Worm (Caenorhabditis elegans) whole organism, L3 larva: ENCODE results near the gene D1054.10.

Experiments used
- R02D3.7 ChIP-seq: fragments of 150-350 bp; optimal IDR thresholded peaks from 2 replicates; lab custom pipeline; 2014; ENCODE audit warnings: missing biosample characterization, missing genetic modification characterization
- aly-2 ChIP-seq: fragments of 150-350 bp; optimal IDR thresholded peaks from 2 replicates; lab custom pipeline; 2014; ENCODE audit warnings: missing biosample characterization, missing genetic modification characterization
- ceh-16 ChIP-seq: sonication (generic microtip); optimal IDR thresholded peaks from 2 replicates; lab custom pipeline; 2017; ENCODE audit warnings: missing biosample characterization, missing genetic modification characterization
- ceh-28 ChIP-seq: fragments of 150-350 bp; optimal IDR thresholded peaks from 2 replicates; lab custom pipeline; 2014; ENCODE audit warnings: missing biosample characterization, missing genetic modification reagents, missing genetic modification characterization
- ceh-82 ChIP-seq: fragments of 150-350 bp; optimal IDR thresholded peaks from 2 replicates; lab custom pipeline; 2014; ENCODE audit warnings: missing biosample characterization, missing genetic modification characterization
- daf-12 ChIP-seq: fragments of 150-350 bp; optimal IDR thresholded peaks from 2 replicates; lab custom pipeline; 2014; ENCODE audit warnings: missing biosample characterization, missing genetic modification reagents, missing genetic modification characterization
- egl-27 ChIP-seq: sonication (generic microtip); optimal IDR thresholded peaks from 4 replicates; lab custom pipeline; 2017; ENCODE audit warnings: missing biosample characterization, missing genetic modification reagents, missing genetic modification characterization
- egl-5 ChIP-seq: fragments of 150-350 bp; optimal IDR thresholded peaks from 2 replicates; lab custom pipeline; 2017; ENCODE audit warnings: missing biosample characterization, missing genetic modification reagents, missing genetic modification characterization, inconsistent platforms
- elt-1 ChIP-seq: fragments of 150-350 bp; optimal IDR thresholded peaks from 2 replicates; lab custom pipeline; 2014; ENCODE audit warnings: missing biosample characterization, missing genetic modification characterization
- elt-2 ChIP-seq: sonication (generic microtip); optimal IDR thresholded peaks from 2 replicates; lab custom pipeline; 2016; ENCODE audit warnings: missing genetic modification reagents, mild to moderate bottlenecking, missing genetic modification characterization, missing compliant biosample characterization
- eor-1 ChIP-seq, 2 experiments: fragments of 150-350 bp; optimal IDR thresholded peaks; 2 replicates each; lab custom pipeline; 2014 to 2018; ENCODE audit warnings: missing biosample characterization in 2 of 2, missing genetic modification characterization in 2 of 2
- fkh-10 ChIP-seq: sonication (generic microtip); optimal IDR thresholded peaks from 2 replicates; lab custom pipeline; 2017; ENCODE audit warnings: missing biosample characterization, missing genetic modification reagents, missing genetic modification characterization
- fkh-2 ChIP-seq: fragments of 150-350 bp; optimal IDR thresholded peaks from 2 replicates; lab custom pipeline; 2014; ENCODE audit warnings: missing biosample characterization, missing genetic modification reagents, missing genetic modification characterization
- hmg-11 ChIP-seq: sonication (generic microtip); optimal IDR thresholded peaks from 2 replicates; lab custom pipeline; 2016; ENCODE audit warnings: missing genetic modification characterization, missing compliant biosample characterization
- jun-1 ChIP-seq: fragments of 150-350 bp; optimal IDR thresholded peaks from 2 replicates; lab custom pipeline; 2014; ENCODE audit warnings: missing biosample characterization, missing genetic modification reagents, missing genetic modification characterization
- lin-15B ChIP-seq: fragments of 150-350 bp; optimal IDR thresholded peaks from 2 replicates; lab custom pipeline; 2014; ENCODE audit warnings: missing biosample characterization, missing genetic modification characterization
- lin-39 ChIP-seq: fragments of 150-350 bp; optimal IDR thresholded peaks from 2 replicates; lab custom pipeline; 2018; ENCODE audit warnings: missing biosample characterization, missing genetic modification reagents, missing genetic modification characterization
- lsy-12 ChIP-seq: sonication (generic microtip); optimal IDR thresholded peaks from 2 replicates; lab custom pipeline; 2016; ENCODE audit warnings: mild to moderate bottlenecking, missing genetic modification characterization, missing compliant biosample characterization
- mdl-1 ChIP-seq: fragments of 150-350 bp; optimal IDR thresholded peaks from 2 replicates; lab custom pipeline; 2014; ENCODE audit warnings: missing biosample characterization, missing genetic modification characterization
- mml-1 ChIP-seq: fragments of 150-350 bp; sonication (generic microtip); optimal IDR thresholded peaks from 3 replicates; lab custom pipeline; 2014; ENCODE audit warnings: missing biosample characterization, missing genetic modification characterization
- nfya-1 ChIP-seq: sonication (generic microtip); optimal IDR thresholded peaks from 2 replicates; lab custom pipeline; 2017; ENCODE audit warnings: missing genetic modification characterization, mild to moderate bottlenecking, missing compliant biosample characterization, antibody characterized with exemption, moderate library complexity; ENCODE audit not compliant: insufficient read depth
- nhr-11 ChIP-seq: fragments of 150-350 bp; optimal IDR thresholded peaks from 2 replicates; lab custom pipeline; 2014; ENCODE audit warnings: missing biosample characterization, missing genetic modification characterization
- nhr-23 ChIP-seq: fragments of 150-350 bp; optimal IDR thresholded peaks from 2 replicates; lab custom pipeline; 2014; ENCODE audit warnings: missing biosample characterization, missing genetic modification reagents, missing genetic modification characterization
- nhr-237 ChIP-seq: fragments of 150-350 bp; optimal IDR thresholded peaks from 2 replicates; lab custom pipeline; 2014; ENCODE audit warnings: missing biosample characterization, missing genetic modification characterization
- nhr-25 ChIP-seq: sonication (generic microtip); optimal IDR thresholded peaks from 2 replicates; lab custom pipeline; 2017; ENCODE audit warnings: missing biosample characterization, missing genetic modification characterization
- nhr-28 ChIP-seq: fragments of 150-350 bp; optimal IDR thresholded peaks from 2 replicates; lab custom pipeline; 2014; ENCODE audit warnings: missing biosample characterization, missing genetic modification characterization
- nhr-43 ChIP-seq: sonication (generic microtip); optimal IDR thresholded peaks from 2 replicates; lab custom pipeline; 2016; ENCODE audit warnings: mild to moderate bottlenecking, missing genetic modification characterization, missing compliant biosample characterization; ENCODE audit not compliant: poor library complexity, severe bottlenecking
- nhr-67 ChIP-seq: fragments of 150-350 bp; optimal IDR thresholded peaks from 2 replicates; lab custom pipeline; 2014; ENCODE audit warnings: missing biosample characterization, missing genetic modification characterization
- nhr-76 ChIP-seq: fragments of 150-350 bp; sonication (generic microtip); optimal IDR thresholded peaks from 5 replicates; lab custom pipeline; 2014; ENCODE audit warnings: missing biosample characterization, missing genetic modification characterization
- nhr-77 ChIP-seq: fragments of 150-350 bp; optimal IDR thresholded peaks from 2 replicates; lab custom pipeline; 2014; ENCODE audit warnings: missing biosample characterization, missing genetic modification characterization
- pha-4 ChIP-seq: fragments of 150-350 bp; optimal IDR thresholded peaks from 2 replicates; lab custom pipeline; 2014; ENCODE audit warnings: missing biosample characterization, missing genetic modification reagents, missing genetic modification characterization
- pqm-1 ChIP-seq: fragments of 150-350 bp; optimal IDR thresholded peaks from 2 replicates; lab custom pipeline; 2017; ENCODE audit warnings: missing biosample characterization, missing genetic modification characterization, inconsistent platforms
- sea-2 ChIP-seq: fragments of 150-350 bp; sonication (generic microtip); optimal IDR thresholded peaks from 4 replicates; lab custom pipeline; 2014; ENCODE audit warnings: missing biosample characterization, missing genetic modification reagents, missing genetic modification characterization
- skn-1 ChIP-seq: fragments of 150-350 bp; optimal IDR thresholded peaks from 2 replicates; lab custom pipeline; 2014; ENCODE audit warnings: missing biosample characterization, missing genetic modification characterization
- snpc-4 ChIP-seq: fragments of 150-350 bp; optimal IDR thresholded peaks from 2 replicates; lab custom pipeline; 2014; ENCODE audit warnings: missing biosample characterization, missing genetic modification characterization
- tbx-2 ChIP-seq: sonication (generic microtip); optimal IDR thresholded peaks from 2 replicates; lab custom pipeline; 2016; ENCODE audit warnings: mild to moderate bottlenecking, missing genetic modification characterization, missing compliant biosample characterization
- unc-39 ChIP-seq: sonication (generic microtip); optimal IDR thresholded peaks from 4 replicates; lab custom pipeline; 2017; ENCODE audit warnings: missing biosample characterization, missing genetic modification characterization
- unc-62 ChIP-seq: fragments of 150-350 bp; sonication (generic microtip); optimal IDR thresholded peaks from 4 replicates; lab custom pipeline; 2014; ENCODE audit warnings: missing biosample characterization, missing genetic modification reagents, missing genetic modification characterization
- zag-1 ChIP-seq: fragments of 150-350 bp; optimal IDR thresholded peaks from 2 replicates; lab custom pipeline; 2014; ENCODE audit warnings: missing biosample characterization, missing genetic modification characterization
- ztf-11 ChIP-seq: fragments of 150-350 bp; optimal IDR thresholded peaks from 2 replicates; lab custom pipeline; 2014; ENCODE audit warnings: missing biosample characterization, missing genetic modification characterization
- ztf-4 ChIP-seq: fragments of 150-350 bp; optimal IDR thresholded peaks from 2 replicates; lab custom pipeline; 2014; ENCODE audit warnings: missing biosample characterization, missing genetic modification characterization

D1054.10 gene

ce11 chrV:10764066-10764465 is 28.6 kb downstream of the D1054.10 start, which contains the start of gene ocr-1:
Gene ocr-1 (plus strand): TSS chrV:10764366.
- TF ChIP-seq aly-2 (no peak), zag-1 (tag; lab: Kevin White, UChicago) (no peak), snpc-4 (tag; lab: Kevin White, UChicago) (no peak), nfya-1 (no peak), nhr-237 (no peak), ztf-11 (tag; lab: Kevin White, UChicago) (no peak), pha-4 (no peak), unc-62 (GFP tag; lab: Kevin White, UChicago) (no peak), skn-1 (tag; lab: Kevin White, UChicago) (no peak), nhr-67 (tag; lab: Kevin White, UChicago) (no peak), nhr-23 (tag; lab: Kevin White, UChicago) (no peak)

- TF ChIP-seq pha-4 (no peak), zag-1 (tag; lab: Kevin White, UChicago) (no peak), skn-1 (tag; lab: Kevin White, UChicago) (no peak), unc-39 (tag; lab: Kevin White, UChicago) (no peak), lin-39 (no peak), nhr-11 (tag; lab: Kevin White, UChicago) (no peak), lsy-12 (tag; lab: Kevin White, UChicago) (no peak), ceh-82 (tag; lab: Kevin White, UChicago) (no peak), aly-2 (no peak), elt-1 (tag; lab: Kevin White, UChicago) (no peak), fkh-2 (no peak), nhr-67 (tag; lab: Kevin White, UChicago) (no peak), nhr-23 (tag; lab: Kevin White, UChicago) (no peak), elt-2 (tag; lab: Kevin White, UChicago) (no peak)
- TF ChIP-seq, all 47 proteins: peak for 0
These were observed 30.0 kb downstream of the D1054.10 start, which contains the start of gene sre-6 for ce11 chrV:10762695-10763094. Gene sre-6 (minus strand): TSS chrV:10762795.

- TF ChIP-seq ztf-11 (tag; lab: Kevin White, UChicago) (no peak), mml-1 (tag; lab: Kevin White, UChicago) (no peak), lsy-12 (tag; lab: Kevin White, UChicago) (no peak), mdl-1 (no peak), lin-39 (no peak), elt-1 (tag; lab: Kevin White, UChicago) (no peak), ceh-82 (tag; lab: Kevin White, UChicago) (no peak), pqm-1 (tag; lab: Kevin White, UChicago) (no peak), fkh-10 (GFP tag; lab: Kevin White, UChicago) (no peak), daf-12 (tag; lab: Kevin White, UChicago) (no peak), ceh-28 (tag; lab: Kevin White, UChicago) (no peak), ztf-4 (tag; lab: Kevin White, UChicago) (no peak), R02D3.7 (tag; lab: Kevin White, UChicago) (no peak)
These were observed 31.8 kb downstream of the D1054.10 start for ce11 chrV:10760839-10761238.

- TF ChIP-seq jun-1 (no peak), zag-1 (tag; lab: Kevin White, UChicago) (no peak), nhr-67 (tag; lab: Kevin White, UChicago) (no peak), sea-2 (no peak), nhr-43 (tag; lab: Kevin White, UChicago) (no peak), tbx-2 (no peak), skn-1 (tag; lab: Kevin White, UChicago) (no peak), eor-1 (tag; optimal IDR thresholded peaks at IDR 0.05; lab: Kevin White, UChicago) (no peak), lin-15B (tag; lab: Kevin White, UChicago) (no peak), ztf-11 (tag; lab: Kevin White, UChicago) (no peak), elt-1 (tag; lab: Kevin White, UChicago) (no peak), nhr-77 (tag; lab: Kevin White, UChicago) (no peak), unc-62 (GFP tag; lab: Kevin White, UChicago) (no peak)
These were observed 34.0 kb downstream of the D1054.10 start, which contains the start of gene F28H7.8 for ce11 chrV:10758658-10759057. Gene F28H7.8 (plus strand): TSS chrV:10758958.

- TF ChIP-seq R02D3.7 (tag; lab: Kevin White, UChicago), result no peak
- no peak for TF ChIP-seq unc-62 (GFP tag; lab: Kevin White, UChicago)
- TF ChIP-seq lsy-12 (tag; lab: Kevin White, UChicago), result no peak
- no peak for TF ChIP-seq sea-2
- no peak for TF ChIP-seq nhr-76 (tag; lab: Kevin White, UChicago)
- TF ChIP-seq nhr-25 (tag; lab: Kevin White, UChicago), result peak; percentile 83
- no peak for TF ChIP-seq nhr-28 (tag; lab: Kevin White, UChicago)
- peak; percentile 35 for TF ChIP-seq nhr-23 (tag; lab: Kevin White, UChicago)
- no peak for TF ChIP-seq ceh-16
- TF ChIP-seq jun-1, result no peak
- peak; percentile 40 for TF ChIP-seq egl-5 (tag; lab: Kevin White, UChicago)
- no peak for TF ChIP-seq hmg-11
- TF ChIP-seq egl-27, result no peak
- no peak for TF ChIP-seq fkh-2
These were observed 35.5 kb downstream of the D1054.10 start for ce11 chrV:10757128-10757527.
